Worm (Caenorhabditis elegans) whole organism, mixed stage, embryonic: ENCODE measurements around the gene B0222.1.

Experiments used
- M03D4.4 ChIP-seq: sonication (generic microtip); optimal IDR thresholded peaks from 2 replicates; lab custom pipeline; 2017; ENCODE audit warnings: mild to moderate bottlenecking, missing genetic modification characterization, missing compliant biosample characterization
- bed-3 ChIP-seq: fragments of 200-800 bp; sonication (Bioruptor generic); optimal IDR thresholded peaks from 3 replicates; lab custom pipeline; 2018; ENCODE audit warnings: mild to moderate bottlenecking, missing genetic modification characterization, moderate library complexity, missing compliant biosample characterization
- blmp-1 ChIP-seq: fragments of 150-350 bp; optimal IDR thresholded peaks from 2 replicates; lab custom pipeline; 2014; ENCODE audit warnings: missing biosample characterization, missing genetic modification characterization
- ceh-39 ChIP-seq: fragments of 150-350 bp; optimal IDR thresholded peaks from 2 replicates; lab custom pipeline; 2014; ENCODE audit warnings: missing biosample characterization, missing genetic modification characterization
- ceh-83 ChIP-seq: fragments of 200-800 bp; sonication (Bioruptor generic); optimal IDR thresholded peaks from 2 replicates; lab custom pipeline; 2018; ENCODE audit warnings: mild to moderate bottlenecking, missing genetic modification characterization, missing compliant biosample characterization
- ces-1 ChIP-seq: fragments of 150-350 bp; optimal IDR thresholded peaks from 2 replicates; lab custom pipeline; 2014; ENCODE audit warnings: missing biosample characterization, missing genetic modification reagents, missing genetic modification characterization
- cnd-1 ChIP-seq: fragments of 200-800 bp; sonication (Bioruptor generic); optimal IDR thresholded peaks from 2 replicates; lab custom pipeline; 2018; ENCODE audit warnings: mild to moderate bottlenecking, missing genetic modification characterization, missing compliant biosample characterization
- drap-1 ChIP-seq: fragments of 200-800 bp; sonication (Bioruptor generic); optimal IDR thresholded peaks from 3 replicates; lab custom pipeline; 2018; ENCODE audit warnings: mild to moderate bottlenecking, missing genetic modification characterization, missing compliant biosample characterization
- elt-1 ChIP-seq: sonication (generic microtip); optimal IDR thresholded peaks from 2 replicates; lab custom pipeline; 2017; ENCODE audit warnings: missing genetic modification characterization, mild to moderate bottlenecking, missing compliant biosample characterization, antibody characterized with exemption, moderate library complexity, borderline replicate concordance; ENCODE audit not compliant: insufficient read depth
- elt-3 ChIP-seq: fragments of 150-350 bp; optimal IDR thresholded peaks from 2 replicates; lab custom pipeline; 2014; ENCODE audit warnings: missing biosample characterization, missing genetic modification characterization
- flh-1 ChIP-seq: fragments of 200-800 bp; sonication (Bioruptor generic); optimal IDR thresholded peaks from 2 replicates; lab custom pipeline; 2018; ENCODE audit warnings: mild to moderate bottlenecking, missing genetic modification characterization, moderate library complexity, missing compliant biosample characterization
- ham-2 ChIP-seq: fragments of 200-800 bp; sonication (Bioruptor generic); optimal IDR thresholded peaks from 2 replicates; lab custom pipeline; 2018; ENCODE audit warnings: mild to moderate bottlenecking, missing genetic modification characterization, missing compliant biosample characterization
- hlh-1 ChIP-seq: fragments of 150-350 bp; optimal IDR thresholded peaks from 2 replicates; lab custom pipeline; 2014; ENCODE audit warnings: missing biosample characterization, missing genetic modification reagents, missing genetic modification characterization
- lin-13 ChIP-seq: fragments of 150-350 bp; optimal IDR thresholded peaks from 2 replicates; lab custom pipeline; 2014; ENCODE audit warnings: missing biosample characterization, missing genetic modification characterization
- lin-32 ChIP-seq: fragments of 200-800 bp; sonication (Bioruptor generic); optimal IDR thresholded peaks from 2 replicates; lab custom pipeline; 2018; ENCODE audit warnings: mild to moderate bottlenecking, missing genetic modification characterization, missing compliant biosample characterization
- lsy-2 ChIP-seq: fragments of 150-350 bp; optimal IDR thresholded peaks from 2 replicates; lab custom pipeline; 2014; ENCODE audit warnings: missing biosample characterization, missing genetic modification characterization
- mep-1 ChIP-seq: fragments of 150-350 bp; optimal IDR thresholded peaks from 2 replicates; lab custom pipeline; 2017; ENCODE audit warnings: missing biosample characterization, missing genetic modification reagents, missing genetic modification characterization, inconsistent platforms
- mls-2 ChIP-seq: sonication (generic microtip); optimal IDR thresholded peaks from 2 replicates; lab custom pipeline; 2016; ENCODE audit warnings: mild to moderate bottlenecking, missing genetic modification characterization, moderate library complexity, missing compliant biosample characterization
- nhr-12 ChIP-seq: fragments of 150-350 bp; optimal IDR thresholded peaks from 2 replicates; lab custom pipeline; 2014; ENCODE audit warnings: missing biosample characterization, missing genetic modification characterization
- nhr-2 ChIP-seq: fragments of 150-350 bp; optimal IDR thresholded peaks from 2 replicates; lab custom pipeline; 2014; ENCODE audit warnings: missing biosample characterization, missing genetic modification characterization
- nhr-237 ChIP-seq: fragments of 150-350 bp; optimal IDR thresholded peaks from 2 replicates; lab custom pipeline; 2014; ENCODE audit warnings: missing biosample characterization, missing genetic modification characterization
- nhr-28 ChIP-seq: fragments of 150-350 bp; optimal IDR thresholded peaks from 2 replicates; lab custom pipeline; 2014; ENCODE audit warnings: missing biosample characterization, missing genetic modification characterization
- nhr-76 ChIP-seq: sonication (generic microtip); optimal IDR thresholded peaks from 2 replicates; lab custom pipeline; 2017; ENCODE audit warnings: missing biosample characterization, missing genetic modification characterization
- pha-4 ChIP-seq: fragments of 150-350 bp; optimal IDR thresholded peaks from 2 replicates; lab custom pipeline; 2018; ENCODE audit warnings: missing biosample characterization, missing genetic modification reagents, missing genetic modification characterization
- sem-2 ChIP-seq: fragments of 200-800 bp; sonication (Bioruptor generic); optimal IDR thresholded peaks from 2 replicates; lab custom pipeline; 2018; ENCODE audit warnings: mild to moderate bottlenecking, missing genetic modification characterization, missing compliant biosample characterization
- snpc-4 ChIP-seq: fragments of 150-350 bp; optimal IDR thresholded peaks from 2 replicates; lab custom pipeline; 2014; ENCODE audit warnings: missing biosample characterization, missing genetic modification characterization
- tbx-8 ChIP-seq: fragments of 200-800 bp; sonication (Bioruptor generic); optimal IDR thresholded peaks from 2 replicates; lab custom pipeline; 2018; ENCODE audit warnings: mild to moderate bottlenecking, missing genetic modification characterization, moderate library complexity, missing compliant biosample characterization
- unc-120 ChIP-seq: sonication (generic microtip); optimal IDR thresholded peaks from 2 replicates; lab custom pipeline; 2017; ENCODE audit warnings: missing genetic modification characterization, missing compliant biosample characterization; ENCODE audit not compliant: poor library complexity, severe bottlenecking
- unc-39 ChIP-seq: fragments of 150-350 bp; optimal IDR thresholded peaks from 2 replicates; lab custom pipeline; 2014; ENCODE audit warnings: missing biosample characterization, missing genetic modification characterization
- unc-62 ChIP-seq: fragments of 150-350 bp; optimal IDR thresholded peaks from 2 replicates; lab custom pipeline; 2014; ENCODE audit warnings: missing biosample characterization, missing genetic modification reagents, missing genetic modification characterization
- zip-8 ChIP-seq: fragments of 150-350 bp; optimal IDR thresholded peaks from 2 replicates; lab custom pipeline; 2014; ENCODE audit warnings: missing biosample characterization, missing genetic modification characterization
- ztf-11 ChIP-seq: fragments of 150-350 bp; optimal IDR thresholded peaks from 2 replicates; lab custom pipeline; 2014; ENCODE audit warnings: missing biosample characterization, missing genetic modification characterization

B0222.1 gene

DNA sequence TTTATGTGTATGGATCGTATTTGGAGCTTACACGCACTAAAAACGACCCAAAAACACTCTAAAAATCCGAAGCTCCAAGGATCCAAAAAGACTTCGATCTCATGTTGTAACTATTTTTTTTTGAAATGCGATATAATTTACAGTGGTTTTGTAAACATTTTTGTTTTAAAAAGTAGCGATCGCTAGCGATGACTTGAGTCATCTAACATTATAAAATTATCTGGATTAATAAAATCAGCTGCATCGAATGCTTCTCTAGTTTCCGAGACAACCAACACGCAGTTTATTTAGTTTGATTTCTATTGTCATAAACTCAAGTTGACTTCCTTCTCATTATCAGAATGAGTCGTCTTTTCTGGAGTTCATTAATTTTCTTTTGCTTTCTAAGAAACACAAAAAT lies 2.0 kb upstream of the B0222.1 start, which contains the start of gene F21C10.1:
Gene F21C10.1 (plus strand): TSS at position 301 of the 400 bp plus-strand sequence.
- TF ChIP-seq tbx-8 (GFP tag; lab: Kevin White, UChicago) = no peak
- no peak for TF ChIP-seq zip-8 (tag; lab: Kevin White, UChicago)
- TF ChIP-seq elt-1 (tag; lab: Kevin White, UChicago) = no peak
- TF ChIP-seq lsy-2 (tag; lab: Kevin White, UChicago) = no peak
- no peak for TF ChIP-seq ceh-39 (tag; lab: Kevin White, UChicago)
- TF ChIP-seq nhr-28 (tag; lab: Kevin White, UChicago) = no peak
- no peak for TF ChIP-seq elt-3 (tag; lab: Kevin White, UChicago)
- no peak for TF ChIP-seq ham-2
- no peak for TF ChIP-seq bed-3 (GFP tag; lab: Kevin White, UChicago)
- no peak for TF ChIP-seq mls-2
- TF ChIP-seq drap-1 (GFP tag; lab: Kevin White, UChicago) = no peak
- no peak for TF ChIP-seq pha-4 (tag; lab: Kevin White, UChicago)
- TF ChIP-seq flh-1 (GFP tag; lab: Kevin White, UChicago) = no peak
- no peak for TF ChIP-seq ces-1 (GFP tag; lab: Kevin White, UChicago)
- TF ChIP-seq ceh-83 (GFP tag; lab: Kevin White, UChicago) = no peak
- no peak for TF ChIP-seq unc-39
- TF ChIP-seq ztf-11 = no peak

DNA sequence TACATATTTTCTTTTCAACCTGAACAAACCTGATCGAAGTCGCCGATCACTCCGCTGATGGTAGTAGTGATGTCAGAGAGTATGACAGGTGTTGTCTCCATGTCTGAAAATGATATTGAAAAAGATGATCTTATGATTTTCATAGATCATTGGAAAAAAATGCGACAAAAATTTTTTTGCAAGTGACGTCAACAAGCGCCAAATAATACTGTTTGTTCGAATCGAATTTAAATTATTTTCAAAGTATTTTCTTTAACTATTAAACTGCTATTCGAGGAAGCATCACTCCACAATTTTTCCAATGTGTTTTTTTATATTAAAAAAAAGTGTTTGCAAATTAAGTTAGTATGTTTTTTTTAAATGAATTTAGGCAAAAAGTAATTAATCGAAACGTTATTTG lies 3.6 kb downstream of the B0222.1 start, which contains the start of gene pitr-2:
Gene pitr-2 (minus strand): TSS at position 101 of the 400 bp plus-strand sequence.
- no peak for TF ChIP-seq zip-8 (tag; lab: Kevin White, UChicago)

DNA sequence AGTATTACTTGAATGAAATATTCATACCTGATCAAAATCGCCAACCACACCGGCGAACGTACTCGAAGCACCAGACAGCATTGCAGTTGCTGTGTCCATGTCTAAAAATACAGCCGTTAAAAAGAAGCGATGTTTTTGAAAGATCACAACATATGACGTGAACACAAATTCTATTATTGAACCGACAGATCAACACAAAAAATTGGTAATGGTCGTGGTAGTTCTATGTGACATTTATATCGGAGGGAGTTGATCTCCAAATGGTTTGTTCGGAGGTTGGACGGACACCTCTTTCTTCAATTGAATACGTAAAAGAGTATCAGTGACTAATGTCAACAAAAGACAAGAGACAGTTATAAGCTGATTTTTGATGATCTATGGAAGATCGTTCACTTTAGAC lies 7.2 kb downstream of the B0222.1 start, which contains the start of gene pitr-3:
Gene pitr-3 (minus strand): TSS at position 101 of the 400 bp plus-strand sequence.
- no peak for TF ChIP-seq cnd-1 (tag; lab: Kevin White, UChicago)
- no peak for TF ChIP-seq mep-1 (tag; lab: Kevin White, UChicago)
- no peak for TF ChIP-seq nhr-28 (tag; lab: Kevin White, UChicago)
- no peak for TF ChIP-seq ces-1 (GFP tag; lab: Kevin White, UChicago)
- TF ChIP-seq nhr-12 (tag; lab: Kevin White, UChicago) = no peak

DNA sequence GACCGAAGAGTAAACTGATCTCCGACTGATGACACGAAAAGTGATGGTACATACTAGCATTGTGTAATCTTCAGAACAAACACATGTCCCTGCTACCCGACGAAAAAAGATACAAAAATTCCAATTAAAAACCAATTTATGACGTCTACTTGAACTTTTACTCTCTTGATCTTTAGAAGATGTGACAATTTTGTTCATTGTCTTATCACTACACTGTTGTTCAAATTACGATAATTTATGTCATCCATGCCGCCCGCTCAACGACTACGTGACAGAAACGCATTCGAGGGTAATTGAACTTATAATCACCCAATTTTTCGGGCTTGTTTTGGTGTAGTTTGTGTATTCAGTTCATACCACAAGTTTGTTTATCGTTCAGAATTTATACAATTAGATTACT lies 9.8 kb downstream of the B0222.1 start:
- no peak for TF ChIP-seq nhr-76 (tag; lab: Kevin White, UChicago)

DNA sequence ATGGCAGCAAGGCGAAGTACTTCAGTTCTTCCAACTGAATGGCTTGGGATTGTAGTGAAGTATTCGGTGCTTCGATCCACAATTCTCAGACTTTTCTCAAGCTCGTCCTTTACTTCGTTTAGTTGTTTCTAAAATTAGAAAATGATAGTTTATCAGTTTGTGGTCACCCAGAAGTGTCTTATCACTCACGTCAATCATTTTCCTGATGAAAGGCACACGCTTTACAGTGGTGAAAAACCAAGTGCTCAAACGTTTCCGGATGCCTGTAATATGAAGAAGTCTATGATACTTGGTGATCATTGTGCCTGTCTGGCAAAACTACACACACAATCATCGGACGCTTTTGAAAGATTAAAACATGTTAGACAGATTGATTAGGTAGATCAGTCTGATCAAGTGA lies 12.1 kb downstream of the B0222.1 start:
- no peak for TF ChIP-seq nhr-237 (tag; lab: Kevin White, UChicago)
- TF ChIP-seq blmp-1 (tag; lab: Kevin White, UChicago) = no peak
- no peak for TF ChIP-seq nhr-76 (tag; lab: Kevin White, UChicago)
- TF ChIP-seq unc-62 (GFP tag; lab: Kevin White, UChicago) = no peak
- TF ChIP-seq snpc-4 = no peak
- TF ChIP-seq hlh-1 (tag; lab: Kevin White, UChicago) = no peak
- no peak for TF ChIP-seq ham-2
- TF ChIP-seq unc-120 (tag; lab: Kevin White, UChicago) = no peak
- no peak for TF ChIP-seq flh-1 (GFP tag; lab: Kevin White, UChicago)
- TF ChIP-seq bed-3 (GFP tag; lab: Kevin White, UChicago) = no peak

DNA sequence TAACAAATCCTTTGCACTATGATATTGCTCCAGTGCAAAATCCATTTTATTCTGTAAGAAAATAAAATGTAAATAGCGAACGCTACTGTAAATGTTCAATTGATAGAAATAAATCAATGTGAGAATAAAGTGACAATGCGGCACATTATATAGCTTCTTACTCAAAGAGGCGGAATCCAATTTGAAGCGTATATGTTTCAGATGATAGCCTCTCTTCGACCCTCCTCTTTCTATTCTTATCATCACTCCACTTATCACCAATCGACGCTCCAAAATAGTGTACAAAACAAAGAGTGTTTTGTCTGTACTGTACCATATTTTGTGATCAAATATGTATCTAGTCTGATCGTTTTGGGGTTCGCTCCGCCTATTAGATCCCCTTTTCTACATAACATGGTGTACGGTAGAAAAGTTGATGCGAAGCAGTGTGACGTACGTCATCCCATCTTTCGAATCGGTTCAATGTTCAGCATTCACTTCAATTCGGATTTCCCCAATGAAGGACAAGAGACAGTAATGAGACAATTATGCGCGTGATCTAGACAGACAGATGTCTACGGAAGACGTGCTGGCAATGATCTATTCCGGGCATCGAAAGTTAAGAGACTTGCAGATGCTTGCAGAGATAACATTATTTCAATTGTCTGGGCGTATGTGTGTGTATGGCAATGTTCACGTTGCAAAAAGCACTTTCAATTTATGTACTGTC lies 12.9 kb downstream of the B0222.1 start, which contains the start of gene spl-2:
Gene spl-2 (minus strand): TSS at position 51 of the 709 bp plus-strand sequence.
- TF ChIP-seq elt-1 (tag; lab: Kevin White, UChicago) (peak; percentile 72), ces-1 (GFP tag; lab: Kevin White, UChicago) (no peak)
- TF ChIP-seq, all 35 proteins: peak for 1

DNA sequence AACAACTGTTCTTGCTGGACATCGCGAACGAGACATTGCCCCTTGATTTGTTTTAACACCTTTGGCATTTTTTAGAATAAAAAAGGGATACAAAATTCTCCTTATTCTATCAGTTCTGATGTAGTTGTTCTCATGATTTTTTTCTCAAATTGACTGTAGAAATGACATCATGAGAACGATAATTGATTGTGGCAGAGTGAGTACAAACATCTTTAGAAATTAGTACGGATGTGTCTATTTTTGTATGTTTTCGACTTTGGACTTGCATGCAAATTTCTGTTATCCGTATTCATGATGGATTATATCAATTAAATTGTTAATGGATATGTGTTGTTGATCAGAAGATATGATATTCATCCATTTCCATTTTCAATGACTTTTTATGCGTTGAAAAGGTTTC lies 14.1 kb downstream of the B0222.1 start:
- TF ChIP-seq nhr-2 (tag; lab: Kevin White, UChicago) (no peak), nhr-28 (tag; lab: Kevin White, UChicago) (no peak), drap-1 (GFP tag; lab: Kevin White, UChicago) (no peak), lin-32 (GFP tag; lab: Kevin White, UChicago) (no peak), hlh-1 (tag; lab: Kevin White, UChicago) (no peak), mep-1 (tag; lab: Kevin White, UChicago) (no peak), M03D4.4 (tag; lab: Kevin White, UChicago) (no peak), mls-2 (no peak), unc-39 (no peak), elt-3 (tag; lab: Kevin White, UChicago) (no peak), lin-13 (tag; lab: Kevin White, UChicago) (no peak), unc-62 (GFP tag; lab: Kevin White, UChicago) (no peak), sem-2 (GFP tag; lab: Kevin White, UChicago) (no peak), flh-1 (GFP tag; lab: Kevin White, UChicago) (no peak), nhr-76 (tag; lab: Kevin White, UChicago) (no peak), elt-1 (tag; lab: Kevin White, UChicago) (no peak), bed-3 (GFP tag; lab: Kevin White, UChicago) (no peak), ztf-11 (no peak)
